Fruit fly (Drosophila melanogaster) whole organism, embryonic: ENCODE data around the gene Tbc1d22.

ENCODE experiments used
- Kr ChIP-seq: fragments of 200-800 bp; sonication (Bioruptor generic); optimal IDR thresholded peaks from 2 replicates; lab custom pipeline; 2017; ENCODE audit warnings: missing biosample characterization, mild to moderate bottlenecking, missing genetic modification characterization
- Med ChIP-seq: fragments of 200-800 bp; sonication (Bioruptor generic); peaks from one replicate; lab custom pipeline; 2016; ENCODE audit warnings: missing biosample characterization, missing genetic modification characterization, mild to moderate bottlenecking, inconsistent platforms, moderate library complexity
- az2 ChIP-seq: fragments of 200-800 bp; sonication (Bioruptor generic); optimal IDR thresholded peaks from 3 replicates; lab custom pipeline; 2016; ENCODE audit warnings: missing biosample characterization, missing genetic modification characterization
- gcm2 ChIP-seq: fragments of 200-800 bp; sonication (Bioruptor generic); optimal IDR thresholded peaks from 2 replicates; lab custom pipeline; 2016; ENCODE audit warnings: missing biosample characterization, missing genetic modification characterization
- ind ChIP-seq: fragments of 200-800 bp; sonication (Bioruptor generic); optimal IDR thresholded peaks from 3 replicates; lab custom pipeline; 2016; ENCODE audit warnings: missing biosample characterization, missing genetic modification characterization
- scrt ChIP-seq: fragments of 200-800 bp; sonication (Bioruptor generic); optimal IDR thresholded peaks from 2 replicates; lab custom pipeline; 2018; ENCODE audit warnings: missing biosample characterization, mild to moderate bottlenecking, missing genetic modification characterization, moderate library complexity

dm6 chr3R:21102477-21102876 is 478 bp downstream of the Tbc1d22 start:
- TF ChIP-seq gcm2 (GFP tag; lab: Kevin White, UChicago) (no peak), ind (GFP tag; lab: Kevin White, UChicago) (no peak), az2 (no peak), Kr (no peak), Med (GFP tag; lab: Kevin White, UChicago) (no peak), scrt (GFP tag; lab: Kevin White, UChicago) (no peak)
